Worm (Caenorhabditis elegans): Measurements from ENCODE around the gene Y17G7B.12.

Gene Y17G7B.12

DNA sequence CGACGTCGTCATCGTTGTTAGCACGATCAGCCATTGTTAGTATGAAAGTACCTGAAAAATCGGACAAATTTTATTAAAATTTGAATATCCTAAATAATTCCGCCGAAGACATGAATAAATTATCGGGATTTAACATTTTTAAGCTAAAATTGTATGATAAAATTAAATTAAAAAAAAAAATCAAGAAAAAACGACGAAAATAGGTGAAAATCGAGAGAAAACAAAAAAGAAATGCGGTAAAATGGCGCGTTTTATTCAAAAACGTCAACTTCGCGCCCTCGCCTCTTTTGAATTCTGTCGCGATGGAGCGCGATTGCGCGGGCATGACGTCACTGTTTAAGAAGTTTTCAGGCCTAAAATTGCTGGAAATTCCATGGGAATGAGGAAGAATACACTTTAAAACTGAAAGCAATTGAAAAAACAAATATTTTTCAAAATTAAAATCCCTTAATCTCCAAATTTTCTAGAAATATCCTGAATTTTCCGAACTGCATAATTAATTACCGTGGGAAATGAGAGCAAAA is 17.0 kb upstream of the Y17G7B.12 start, which contains the start of gene mcm-2 (continued):
- no peak for TF ChIP-seq pax-3 (tag; optimal IDR thresholded peaks at IDR 0.05)
- peak in 1 of 2 experiments; percentile 8 for TF ChIP-seq ztf-11 (tag; optimal IDR thresholded peaks at IDR 0.05)

DNA sequence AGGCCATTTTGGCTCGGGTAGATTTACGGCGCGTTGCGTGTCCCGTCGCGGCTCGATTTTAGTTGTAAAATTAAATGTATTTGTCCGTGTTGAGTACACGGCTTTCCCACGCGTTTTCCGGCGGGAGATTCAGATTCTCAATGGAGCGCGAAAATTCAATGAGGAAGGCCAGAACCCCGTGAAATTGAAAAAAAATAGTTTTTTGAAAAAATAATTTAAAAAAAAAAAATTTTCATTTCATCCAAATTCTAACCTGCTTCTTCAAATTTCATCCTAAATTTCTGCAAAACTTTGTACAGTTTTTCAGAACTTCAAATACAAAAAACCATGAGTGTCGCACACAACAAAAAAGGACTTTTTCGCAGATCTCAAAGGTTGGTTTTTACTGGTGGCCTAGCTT is 14.9 kb upstream of the Y17G7B.12 start, which contains the start of gene glb-29:
Gene glb-29, plus strand, starts transcription at position 301 of the 400 bp plus-strand sequence.
- TF ChIP-seq snu-23 (GFP tag; optimal IDR thresholded peaks at IDR 0.05) (no peak), sup-37 (GFP tag; optimal IDR thresholded peaks at IDR 0.05) (no peak), ceh-90 (tag; optimal IDR thresholded peaks at IDR 0.05) (no peak), zip-4 (GFP tag; optimal IDR thresholded peaks at IDR 0.05) (no peak), sptf-1 (tag; optimal IDR thresholded peaks at IDR 0.05) (no peak), unc-62 (GFP tag; optimal IDR thresholded peaks at IDR 0.05) (no peak), fkh-10 (GFP tag; optimal IDR thresholded peaks at IDR 0.05) (no peak), fos-1 (tag; optimal IDR thresholded peaks at IDR 0.05) (no peak), irx-1 (tag; optimal IDR thresholded peaks at IDR 0.05) (no peak), nhr-90 (tag; optimal IDR thresholded peaks at IDR 0.05; ENCODE audit: poor library complexity) (no peak), elt-2 (tag; optimal IDR thresholded peaks at IDR 0.05) (no peak), swsn-7 (tag; optimal IDR thresholded peaks at IDR 0.05) (no peak)

DNA sequence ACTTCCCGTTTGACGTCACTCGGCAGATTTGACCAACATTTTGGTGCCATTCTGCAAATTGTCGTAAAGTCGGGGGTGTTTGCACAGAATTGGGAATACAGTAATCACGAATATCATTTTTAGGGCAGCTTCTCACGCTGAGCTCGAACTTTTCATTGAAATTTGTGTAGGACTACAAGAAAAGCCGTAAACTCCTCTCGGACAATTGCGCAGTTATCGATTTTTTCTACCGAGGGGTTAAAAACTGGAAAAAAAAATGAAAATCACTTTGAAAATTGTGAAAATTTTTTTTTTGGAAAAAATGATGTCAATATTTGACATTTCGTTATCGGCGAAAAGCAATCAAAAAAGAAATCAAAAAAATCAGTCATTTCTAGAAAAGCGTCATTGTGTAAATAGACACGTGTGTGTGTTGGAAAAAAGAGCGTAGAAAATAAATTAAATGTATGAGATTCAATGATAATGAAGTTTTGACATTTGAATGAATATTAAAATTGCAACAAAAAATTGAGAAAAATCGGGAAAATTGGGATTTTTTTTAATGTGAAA is 4.1 kb downstream of the Y17G7B.12 start, which contains the start of gene Y17G7B.8:
Gene Y17G7B.8, minus strand, starts transcription at position 51 of the 549 bp plus-strand sequence.
- TF ChIP-seq F16B12.6 (tag; optimal IDR thresholded peaks at IDR 0.05) (no peak), pax-3 (tag; optimal IDR thresholded peaks at IDR 0.05) (no peak), elt-2 (tag; optimal IDR thresholded peaks at IDR 0.05) (peak; percentile 47), efl-1 (optimal IDR thresholded peaks at IDR 0.05) (no peak), efl-1 (GFP tag; optimal IDR thresholded peaks at IDR 0.05 in 1 of 2) (peak in 1 of 2 experiments; percentile 34), C16A3.4 (tag; optimal IDR thresholded peaks at IDR 0.05) (no peak)

DNA sequence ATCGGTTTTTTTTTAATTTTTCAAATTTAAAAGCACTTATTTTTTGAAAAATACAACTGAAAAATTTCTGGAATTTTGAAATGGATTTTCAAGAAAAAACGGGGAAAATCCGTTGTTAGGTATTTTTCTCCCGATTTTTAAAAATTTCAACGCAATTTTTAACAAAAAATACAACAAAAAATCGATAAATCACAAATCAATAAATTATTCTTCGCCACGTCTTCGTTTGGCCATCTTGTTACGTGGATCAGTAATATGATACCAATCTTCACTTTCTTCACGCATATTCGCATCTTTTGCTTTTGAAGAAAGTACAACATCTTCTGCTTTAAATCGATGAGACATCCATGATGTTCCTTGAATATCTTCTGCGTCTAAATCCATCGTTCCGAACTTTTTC is 5.0 kb downstream of the Y17G7B.12 start:
- TF ChIP-seq sox-4 (tag; optimal IDR thresholded peaks at IDR 0.05) (no peak), unc-98 (GFP tag; IDR thresholded peaks at IDR 0.05) (no peak), nhr-11 (tag; optimal IDR thresholded peaks at IDR 0.05) (no peak), isw-1 (GFP tag; IDR thresholded peaks at IDR 0.05) (no peak), sptf-1 (tag; optimal IDR thresholded peaks at IDR 0.05) (no peak), tlp-1 (tag; optimal IDR thresholded peaks at IDR 0.05) (no peak), pag-3 (tag; optimal IDR thresholded peaks at IDR 0.05; ENCODE audit: borderline replicate concordance, insufficient read depth) (no peak), fkh-10 (GFP tag; optimal IDR thresholded peaks at IDR 0.05) (no peak), vab-15 (tag; optimal IDR thresholded peaks at IDR 0.05) (no peak), fkh-8 (tag; optimal IDR thresholded peaks at IDR 0.05) (no peak), C04F5.9 (tag; optimal IDR thresholded peaks at IDR 0.05) (no peak)

DNA sequence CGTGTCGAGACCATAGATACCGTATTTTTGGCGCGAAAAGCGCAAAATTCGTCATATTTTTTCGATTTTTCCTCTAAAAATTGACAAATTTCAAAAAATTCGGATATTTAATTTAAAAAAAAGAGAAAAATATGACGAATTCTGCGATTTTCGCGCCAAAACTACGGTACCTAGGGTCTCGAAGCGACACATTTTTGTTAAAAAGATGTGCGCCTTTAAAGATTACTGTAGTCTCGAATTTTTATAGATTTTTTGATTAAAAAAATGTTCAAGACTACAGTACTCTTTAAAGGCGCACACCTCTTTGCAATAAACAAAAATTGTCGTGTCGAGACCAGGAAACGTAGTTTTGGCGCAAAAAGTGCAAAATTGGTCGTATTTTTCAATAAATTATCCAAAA is 12.4 kb downstream of the Y17G7B.12 start:
- TF ChIP-seq ceh-63 (GFP tag; optimal IDR thresholded peaks at IDR 0.05) (no peak), C16A3.4 (tag; optimal IDR thresholded peaks at IDR 0.05) (no peak), C04F5.9 (tag; optimal IDR thresholded peaks at IDR 0.05) (no peak), lsy-2 (tag; optimal IDR thresholded peaks at IDR 0.05) (no peak), sup-37 (GFP tag; optimal IDR thresholded peaks at IDR 0.05) (no peak), unc-98 (GFP tag; IDR thresholded peaks at IDR 0.05) (no peak), tbx-2 (tag; optimal IDR thresholded peaks at IDR 0.05) (no peak), sptf-1 (tag; optimal IDR thresholded peaks at IDR 0.05) (no peak)

DNA sequence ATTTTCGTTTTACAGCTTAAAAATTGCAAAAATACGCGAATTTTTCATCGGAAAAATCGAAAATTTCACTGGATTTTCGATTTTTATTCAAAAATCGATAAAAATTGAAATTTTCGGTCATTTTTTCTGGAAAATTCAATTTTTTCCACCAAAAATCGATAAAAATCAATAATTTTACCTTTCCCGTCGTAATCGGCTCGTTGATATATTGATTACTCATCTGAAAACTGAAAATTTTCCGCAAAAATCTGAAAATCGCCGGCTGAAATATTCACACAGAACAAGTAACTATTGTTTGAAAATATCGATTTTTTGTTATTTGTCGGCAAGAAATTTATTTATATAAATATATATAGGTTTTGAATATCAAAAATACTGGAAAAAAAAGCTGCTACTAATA is 12.9 kb downstream of the Y17G7B.12 start, which contains the start of gene cyn-16:
Gene cyn-16, minus strand, starts transcription at position 227 of the 400 bp plus-strand sequence.
- no peak for TF ChIP-seq ceh-90 (tag; optimal IDR thresholded peaks at IDR 0.05)
- no peak for TF ChIP-seq efl-1 (optimal IDR thresholded peaks at IDR 0.05)
- TF ChIP-seq efl-1 (GFP tag; optimal IDR thresholded peaks at IDR 0.05 in 1 of 2) = peak in 1 of 2 experiments; percentile 49

All from whole organism, L1 larva.